Worm (Caenorhabditis elegans) whole organism, young adult: ENCODE results near the gene C08H9.15.

Source experiments
- C06A6.2 ChIP-seq: fragments of 200-800 bp; sonication (Bioruptor generic); conservative IDR thresholded peaks from 2 replicates; pipeline ENCODE4 v1.3.6; 2022; ENCODE audit warnings: missing genetic modification characterization, missing compliant biosample characterization
- C17E4.6 ChIP-seq: fragments of 200-800 bp; sonication (Bioruptor generic); IDR thresholded peaks from 2 replicates; pipeline ENCODE4 v1.3.6; 2022; ENCODE audit warnings: missing genetic modification reagents, missing genetic modification characterization, missing compliant biosample characterization
- F37B4.10 ChIP-seq: fragments of 200-800 bp; sonication (Bioruptor generic); IDR thresholded peaks from 2 replicates; pipeline ENCODE4 v1.3.6; 2022; ENCODE audit warnings: missing genetic modification characterization, missing compliant biosample characterization
- F39B2.1 ChIP-seq: fragments of 200-800 bp; sonication (Bioruptor generic); IDR thresholded peaks from 2 replicates; pipeline ENCODE4 v1.3.6; 2022; ENCODE audit warnings: missing genetic modification reagents, missing genetic modification characterization, missing compliant biosample characterization
- Y79H2A.3 ChIP-seq: fragments of 200-800 bp; sonication (Bioruptor generic); conservative IDR thresholded peaks from 2 replicates; pipeline ENCODE4 v1.3.6; 2022; ENCODE audit warnings: missing genetic modification reagents, missing genetic modification characterization, missing compliant biosample characterization
- ama-1 ChIP-seq, 3 experiments: fragments of 150-350 bp in 1 of 3; sonication (generic microtip) in 2 of 3; optimal IDR thresholded peaks; 2 replicates each; lab custom pipeline; 2014 to 2018; ENCODE audit warnings: missing biosample characterization in 2 of 3, missing genetic modification characterization in 2 of 3, missing genetic modification reagents in 2 of 3
- bed-1 ChIP-seq: fragments of 200-800 bp; sonication (Bioruptor generic); IDR thresholded peaks from 2 replicates; pipeline ENCODE4 v1.3.6; 2022; ENCODE audit warnings: missing genetic modification reagents, missing genetic modification characterization, missing compliant biosample characterization
- bed-2 ChIP-seq: fragments of 200-800 bp; sonication (Bioruptor generic); IDR thresholded peaks from 2 replicates; pipeline ENCODE4 v1.3.6; 2022; ENCODE audit warnings: missing genetic modification reagents, missing genetic modification characterization, missing compliant biosample characterization
- chd-7 ChIP-seq: sonication (generic microtip); optimal IDR thresholded peaks from 2 replicates; lab custom pipeline; 2016; ENCODE audit warnings: mild to moderate bottlenecking, missing genetic modification characterization, moderate library complexity, missing compliant biosample characterization
- dpff-1 ChIP-seq: sonication (generic microtip); optimal IDR thresholded peaks from 2 replicates; lab custom pipeline; 2017; ENCODE audit warnings: mild to moderate bottlenecking, missing genetic modification characterization, missing compliant biosample characterization
- ets-4 ChIP-seq: fragments of 200-800 bp; sonication (Bioruptor generic); optimal IDR thresholded peaks from 2 replicates; lab custom pipeline; 2018; ENCODE audit warnings: mild to moderate bottlenecking, missing genetic modification characterization, missing compliant biosample characterization
- hlh-26 ChIP-seq: fragments of 200-800 bp; sonication (Bioruptor generic); conservative IDR thresholded peaks from 2 replicates; pipeline ENCODE4 v1.3.6; 2022; ENCODE audit warnings: missing genetic modification reagents, missing genetic modification characterization, missing compliant biosample characterization
- hmg-1.2 ChIP-seq: fragments of 200-800 bp; sonication (Bioruptor generic); IDR thresholded peaks from 2 replicates; pipeline ENCODE4 v1.3.6; 2022; ENCODE audit warnings: missing genetic modification reagents, missing genetic modification characterization, missing compliant biosample characterization
- hrde-1 ChIP-seq: sonication (generic microtip); optimal IDR thresholded peaks from 2 replicates; lab custom pipeline; 2016; ENCODE audit warnings: missing genetic modification characterization, mild to moderate bottlenecking, missing compliant biosample characterization, moderate library complexity, missing genotype, missing genetic modification reagents, borderline replicate concordance
- let-607 ChIP-seq, 2 experiments: fragments of 200-800 bp in 1 of 2; sonication (Bioruptor generic) in 1 of 2; sonication (generic microtip) in 1 of 2; optimal IDR thresholded peaks; 2 replicates each; lab custom pipeline; 2016 to 2018; ENCODE audit warnings: mild to moderate bottlenecking in 2 of 2, missing compliant biosample characterization in 2 of 2, missing genetic modification characterization in 2 of 2, moderate library complexity in 2 of 2, missing genotype in 1 of 2
- lsy-27 ChIP-seq: sonication (generic microtip); optimal IDR thresholded peaks from 2 replicates; lab custom pipeline; 2017; ENCODE audit warnings: missing genetic modification characterization, mild to moderate bottlenecking, missing compliant biosample characterization, antibody characterized with exemption, missing genotype, borderline replicate concordance; ENCODE audit not compliant: insufficient read depth
- madf-10 ChIP-seq: sonication (generic microtip); optimal IDR thresholded peaks from 2 replicates; lab custom pipeline; 2016; ENCODE audit warnings: mild to moderate bottlenecking, missing genetic modification characterization, missing compliant biosample characterization
- madf-3 ChIP-seq: fragments of 200-800 bp; sonication (Bioruptor generic); IDR thresholded peaks from 2 replicates; pipeline ENCODE4 v1.3.6; 2022; ENCODE audit warnings: missing genetic modification reagents, missing genetic modification characterization, missing compliant biosample characterization
- nhr-120 ChIP-seq: fragments of 200-800 bp; sonication (Bioruptor generic); IDR thresholded peaks from 2 replicates; pipeline ENCODE4 v1.3.6; 2022; ENCODE audit warnings: missing genetic modification characterization, missing compliant biosample characterization
- nhr-27 ChIP-seq: fragments of 200-800 bp; sonication (Bioruptor generic); optimal IDR thresholded peaks from 2 replicates; lab custom pipeline; 2018; ENCODE audit warnings: mild to moderate bottlenecking, missing genetic modification characterization, moderate library complexity, missing compliant biosample characterization
- pha-4 ChIP-seq: fragments of 150-350 bp; sonication (generic microtip); optimal IDR thresholded peaks from 2 replicates; lab custom pipeline; 2014; ENCODE audit warnings: missing biosample characterization, missing genetic modification reagents, missing genetic modification characterization
- rec-8 ChIP-seq, 2 experiments: sonication (generic microtip); optimal IDR thresholded peaks; 2 replicates each; lab custom pipeline; 2016; ENCODE audit warnings: mild to moderate bottlenecking in 2 of 2, missing genetic modification characterization in 2 of 2, missing genetic modification reagents in 2 of 2, missing genotype in 2 of 2, missing biosample characterization in 1 of 2, missing compliant biosample characterization in 1 of 2, moderate library complexity in 1 of 2
- repo-1 ChIP-seq: sonication (generic microtip); optimal IDR thresholded peaks from 2 replicates; lab custom pipeline; 2017; ENCODE audit warnings: mild to moderate bottlenecking, missing genetic modification characterization, missing compliant biosample characterization
- rpc-1 ChIP-seq, 2 experiments: fragments of 150-350 bp in 1 of 2; sonication (generic microtip) in 1 of 2; optimal IDR thresholded peaks; 2 replicates each; lab custom pipeline; 2014 to 2018; ENCODE audit warnings: missing biosample characterization in 1 of 2, missing genetic modification characterization in 1 of 2, missing genetic modification reagents in 1 of 2, missing genotype in 1 of 2
- sea-2 ChIP-seq: fragments of 200-800 bp; sonication (Bioruptor generic); IDR thresholded peaks from 2 replicates; pipeline ENCODE4 v1.3.6; 2022; ENCODE audit warnings: missing genetic modification characterization, missing compliant biosample characterization
- snpc-1.1 ChIP-seq: sonication (generic microtip); optimal IDR thresholded peaks from 2 replicates; lab custom pipeline; 2017; ENCODE audit warnings: missing genetic modification characterization, mild to moderate bottlenecking, missing compliant biosample characterization, antibody characterized with exemption, moderate library complexity, missing genotype, missing genetic modification reagents; ENCODE audit not compliant: insufficient read depth
- snpc-3.4 ChIP-seq: sonication (generic microtip); optimal IDR thresholded peaks from 2 replicates; lab custom pipeline; 2017; ENCODE audit warnings: missing genetic modification characterization, mild to moderate bottlenecking, missing compliant biosample characterization, antibody characterized with exemption, moderate library complexity, missing genotype, missing genetic modification reagents
- snpc-4 ChIP-seq, 5 experiments: fragments of 150-350 bp in 1 of 5; sonication (generic microtip) in 4 of 5; optimal IDR thresholded peaks; 2 replicates each; lab custom pipeline; 2014 to 2018; ENCODE audit warnings: missing genetic modification characterization in 5 of 5, missing biosample characterization in 3 of 5, antibody characterized with exemption in 2 of 5, mild to moderate bottlenecking in 2 of 5, missing compliant biosample characterization in 2 of 5, missing genotype in 2 of 5, moderate library complexity in 2 of 5, missing genetic modification reagents in 1 of 5
- tbx-9 ChIP-seq: sonication (generic microtip); optimal IDR thresholded peaks from 2 replicates; lab custom pipeline; 2016; ENCODE audit warnings: borderline replicate concordance, missing genetic modification characterization, inconsistent platforms, missing compliant biosample characterization
- tlf-1 ChIP-seq: fragments of 200-800 bp; sonication (Bioruptor generic); optimal IDR thresholded peaks from 2 replicates; lab custom pipeline; 2018; ENCODE audit warnings: mild to moderate bottlenecking, missing genetic modification characterization, missing compliant biosample characterization
- zim-3 ChIP-seq: sonication (generic microtip); optimal IDR thresholded peaks from 2 replicates; lab custom pipeline; 2017; ENCODE audit warnings: mild to moderate bottlenecking, missing genetic modification characterization, moderate library complexity, missing compliant biosample characterization
- ztf-18 ChIP-seq: sonication (generic microtip); optimal IDR thresholded peaks from 2 replicates; lab custom pipeline; 2016; ENCODE audit warnings: missing genotype, mild to moderate bottlenecking, missing genetic modification characterization, missing compliant biosample characterization
- ztf-22 ChIP-seq: fragments of 200-800 bp; sonication (Bioruptor generic); optimal IDR thresholded peaks from 2 replicates; lab custom pipeline; 2018; ENCODE audit warnings: mild to moderate bottlenecking, missing genetic modification characterization, moderate library complexity, missing compliant biosample characterization
- ztf-3 ChIP-seq: fragments of 200-800 bp; sonication (Bioruptor generic); optimal IDR thresholded peaks from 2 replicates; lab custom pipeline; 2018; ENCODE audit warnings: mild to moderate bottlenecking, missing genetic modification characterization, missing compliant biosample characterization

C08H9.15 gene

DNA sequence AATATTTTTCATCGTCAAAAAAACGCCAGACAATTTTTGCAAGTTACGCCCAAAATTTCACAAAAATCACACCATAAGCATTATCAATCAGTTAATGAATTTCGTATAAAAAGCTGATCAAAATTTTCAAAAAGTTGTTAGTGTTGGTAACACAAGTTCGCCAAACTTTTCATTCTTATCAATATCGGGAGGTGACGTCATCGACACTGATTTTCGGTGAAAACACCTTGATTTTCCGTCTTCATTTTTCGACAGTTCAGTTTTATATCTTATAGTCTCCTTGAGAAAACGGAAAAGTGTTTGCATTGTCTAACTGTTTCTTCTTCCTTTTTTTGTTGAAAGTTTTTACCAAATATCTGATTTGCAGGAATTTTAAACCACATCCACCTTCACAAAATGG lies at the start of gene C08H9.15:
Gene C08H9.15, plus strand, starts transcription at position 368 of the 400 bp plus-strand sequence.
- TF ChIP-seq C17E4.6 (GFP tag; lab: Robert Waterston, UW) (no peak), chd-7 (tag; lab: Kevin White, UChicago) (no peak), Y79H2A.3 (GFP tag; lab: Robert Waterston, UW) (no peak), F39B2.1 (GFP tag; lab: Robert Waterston, UW) (no peak), ama-1 (optimal IDR thresholded peaks at IDR 0.05; lab: Kevin White, UChicago) (no peak), ama-1 (GFP tag; optimal IDR thresholded peaks at IDR 0.05; lab: Kevin White, UChicago) (no peak), ztf-18 (no peak), ztf-3 (GFP tag; lab: Kevin White, UChicago) (no peak), hlh-26 (GFP tag; lab: Robert Waterston, UW) (no peak), madf-10 (no peak), tlf-1 (GFP tag; lab: Kevin White, UChicago) (no peak), hrde-1 (no peak), ztf-22 (GFP tag; lab: Kevin White, UChicago) (no peak), bed-1 (no peak), F37B4.10 (no peak), pha-4 (tag; lab: Kevin White, UChicago) (no peak), C06A6.2 (GFP tag; lab: Robert Waterston, UW) (no peak), hmg-1.2 (no peak), repo-1 (no peak)

DNA sequence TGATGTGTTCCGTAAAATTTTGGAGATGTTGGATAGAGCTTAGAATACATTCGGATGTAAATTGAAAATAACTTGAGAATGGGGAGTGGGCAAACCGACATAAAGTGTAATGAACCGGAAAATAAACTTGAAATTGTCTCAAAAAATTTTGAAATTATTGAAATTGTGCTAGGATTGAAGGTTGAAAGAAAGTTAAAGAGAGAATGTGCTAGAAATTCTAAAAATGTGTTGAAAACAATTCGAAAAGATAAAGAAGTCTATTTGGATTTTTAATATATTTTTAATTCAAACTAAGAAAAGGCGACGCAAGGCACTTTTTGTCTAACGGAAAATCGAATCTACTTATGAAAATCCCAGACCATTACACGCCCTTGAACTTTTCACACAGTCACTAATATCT lies 47.1 kb upstream of the C08H9.15 start, which contains the start of gene ZK938.3:
Gene ZK938.3, minus strand, starts transcription at position 101 of the 400 bp plus-strand sequence.
- TF ChIP-seq sea-2 (GFP tag; lab: Robert Waterston, UW) (no peak), ets-4 (GFP tag; lab: Kevin White, UChicago) (no peak), nhr-27 (tag; lab: Kevin White, UChicago) (no peak), chd-7 (tag; lab: Kevin White, UChicago) (no peak), madf-3 (GFP tag; lab: Robert Waterston, UW) (no peak), bed-2 (no peak), snpc-1.1 (tag; lab: Kevin White, UChicago) (no peak)

- TF ChIP-seq snpc-4 (GFP tag; optimal IDR thresholded peaks at IDR 0.05; lab: Kevin White, UChicago), result no peak
- no peak for TF ChIP-seq snpc-4 (tag; optimal IDR thresholded peaks at IDR 0.05; lab: Kevin White, UChicago)
- TF ChIP-seq lsy-27 (tag; lab: Kevin White, UChicago), result no peak
- no peak for TF ChIP-seq tbx-9 (tag; lab: Kevin White, UChicago)
- TF ChIP-seq tlf-1 (GFP tag; lab: Kevin White, UChicago), result no peak
- TF ChIP-seq F37B4.10, result no peak
- no peak for TF ChIP-seq nhr-120 (GFP tag; lab: Robert Waterston, UW)
- no peak for TF ChIP-seq snpc-3.4
- no peak for TF ChIP-seq rpc-1 (optimal IDR thresholded peaks at IDR 0.05; lab: Kevin White, UChicago)
- TF ChIP-seq rpc-1 (tag; optimal IDR thresholded peaks at IDR 0.05; lab: Kevin White, UChicago), result no peak
- TF ChIP-seq ets-4 (GFP tag; lab: Kevin White, UChicago), result no peak
- no peak for TF ChIP-seq rec-8 (tag; optimal IDR thresholded peaks at IDR 0.05; lab: Kevin White, UChicago)
- no peak for TF ChIP-seq dpff-1 (tag; lab: Kevin White, UChicago)
- no peak for TF ChIP-seq zim-3 (tag; lab: Kevin White, UChicago)
- TF ChIP-seq madf-3 (GFP tag; lab: Robert Waterston, UW), result no peak
- no peak for TF ChIP-seq let-607 (tag; optimal IDR thresholded peaks at IDR 0.05; lab: Kevin White, UChicago)
Measured at ce11 chrII:9834921-9835320, 46.1 kb upstream of the C08H9.15 start, which contains the start of gene arrd-5. Gene arrd-5 (plus strand): TSS chrII:9835221.
